Fruit fly (Drosophila melanogaster) whole organism, embryonic: Measurements from ENCODE around the gene Ilp1.

Experiments
- Antp ChIP-seq: fragments of 200-800 bp; sonication (Bioruptor generic); optimal IDR thresholded peaks from 3 replicates; lab custom pipeline; 2016; ENCODE audit warnings: missing biosample characterization, missing genetic modification characterization
- BtbVII ChIP-seq: fragments of 200-800 bp; sonication (Bioruptor generic); optimal IDR thresholded peaks from 3 replicates; lab custom pipeline; 2017; ENCODE audit warnings: missing biosample characterization, mild to moderate bottlenecking, missing genetic modification characterization
- CG10431 ChIP-seq: fragments of 200-800 bp; sonication (Bioruptor generic); optimal IDR thresholded peaks from 3 replicates; lab custom pipeline; 2018; ENCODE audit warnings: missing biosample characterization, mild to moderate bottlenecking, missing genetic modification characterization
- CG10959 ChIP-seq: fragments of 200-800 bp; sonication (Bioruptor generic); IDR thresholded peaks from 2 replicates; pipeline ENCODE4 v1.3.6; 2022; ENCODE audit warnings: missing biosample characterization, missing genetic modification characterization
- CG11093 ChIP-seq: fragments of 200-800 bp; sonication (Bioruptor generic); IDR thresholded peaks from 3 replicates; pipeline ENCODE4 v1.3.6; 2022; ENCODE audit warnings: missing biosample characterization, missing genetic modification characterization
- CG11695 ChIP-seq: fragments of 200-800 bp; sonication (Bioruptor generic); IDR thresholded peaks from 3 replicates; pipeline ENCODE4 v1.3.6; 2022; ENCODE audit warnings: missing biosample characterization, missing genetic modification characterization
- CG12104 ChIP-seq: fragments of 200-800 bp; sonication (Bioruptor generic); optimal IDR thresholded peaks from 3 replicates; lab custom pipeline; 2016; ENCODE audit warnings: missing biosample characterization, missing genetic modification characterization
- CG12769 ChIP-seq: fragments of 200-800 bp; sonication (Bioruptor generic); optimal IDR thresholded peaks from 2 replicates; lab custom pipeline; 2019; ENCODE audit warnings: missing biosample characterization, mild to moderate bottlenecking, missing genetic modification characterization, moderate library complexity
- CG14710 ChIP-seq: fragments of 200-800 bp; sonication (Bioruptor generic); optimal IDR thresholded peaks from 3 replicates; lab custom pipeline; 2019; ENCODE audit warnings: missing biosample characterization, mild to moderate bottlenecking, missing genetic modification characterization, moderate library complexity
- CG15011 ChIP-seq: fragments of 200-800 bp; sonication (Bioruptor generic); optimal IDR thresholded peaks from 3 replicates; lab custom pipeline; 2018; ENCODE audit warnings: missing biosample characterization, mild to moderate bottlenecking, missing genetic modification characterization
- CG15514 ChIP-seq: fragments of 200-800 bp; sonication (Bioruptor generic); optimal IDR thresholded peaks from 3 replicates; lab custom pipeline; 2017; ENCODE audit warnings: missing biosample characterization, missing genetic modification characterization, mild to moderate bottlenecking, moderate library complexity, missing genetic modification reagents
- CG15696 ChIP-seq: fragments of 200-800 bp; sonication (Bioruptor generic); optimal IDR thresholded peaks from 2 replicates; lab custom pipeline; 2019; ENCODE audit warnings: missing biosample characterization, mild to moderate bottlenecking, missing genetic modification characterization, moderate library complexity
- CG17328 ChIP-seq: fragments of 200-800 bp; sonication (Bioruptor generic); IDR thresholded peaks from 2 replicates; pipeline ENCODE4 v1.3.6; 2022; ENCODE audit warnings: missing biosample characterization, missing genetic modification characterization
- CG32772 ChIP-seq: fragments of 200-800 bp; sonication (Bioruptor generic); IDR thresholded peaks from 2 replicates; pipeline ENCODE4 v1.3.6; 2022; ENCODE audit warnings: missing biosample characterization, missing genetic modification characterization
- CG3995 ChIP-seq: fragments of 200-800 bp; sonication (Bioruptor generic); optimal IDR thresholded peaks from 3 replicates; lab custom pipeline; 2016; ENCODE audit warnings: missing biosample characterization, missing genetic modification characterization
- CG4617 ChIP-seq: fragments of 200-800 bp; sonication (Bioruptor generic); optimal IDR thresholded peaks from 3 replicates; lab custom pipeline; 2016; ENCODE audit warnings: missing biosample characterization, missing genetic modification characterization, borderline replicate concordance
- CG6765 ChIP-seq: fragments of 200-800 bp; sonication (Bioruptor generic); optimal IDR thresholded peaks from 3 replicates; lab custom pipeline; 2017; ENCODE audit warnings: missing biosample characterization, mild to moderate bottlenecking, missing genetic modification characterization
- CG7839 ChIP-seq: fragments of 200-800 bp; sonication (Bioruptor generic); optimal IDR thresholded peaks from 3 replicates; lab custom pipeline; 2018; ENCODE audit warnings: missing biosample characterization, mild to moderate bottlenecking, missing genetic modification characterization, moderate library complexity
- Chrac-16 ChIP-seq: fragments of 200-800 bp; sonication (Bioruptor generic); optimal IDR thresholded peaks from 3 replicates; lab custom pipeline; 2016; ENCODE audit warnings: missing biosample characterization, missing genetic modification characterization
- CrebB ChIP-seq: fragments of 200-800 bp; sonication (Bioruptor generic); optimal IDR thresholded peaks from 3 replicates; lab custom pipeline; 2018; ENCODE audit warnings: missing biosample characterization, mild to moderate bottlenecking, missing genetic modification characterization
- Dp ChIP-seq: fragments of 200-800 bp; sonication (Bioruptor generic); optimal IDR thresholded peaks from 2 replicates; lab custom pipeline; 2018; ENCODE audit warnings: missing biosample characterization, mild to moderate bottlenecking, missing genetic modification characterization, moderate library complexity
- H2.0 ChIP-seq: fragments of 200-800 bp; sonication (Bioruptor generic); IDR thresholded peaks from 2 replicates; pipeline ENCODE4 v1.3.6; 2022; ENCODE audit warnings: missing biosample characterization, missing genetic modification characterization
- Hr51 ChIP-seq, 2 experiments: fragments of 200-800 bp; sonication (Bioruptor generic); optimal IDR thresholded peaks; 2 replicates in 1 of 2; 3 replicates in 1 of 2; lab custom pipeline; 2016 to 2018; ENCODE audit warnings: missing biosample characterization in 2 of 2, missing genetic modification characterization in 2 of 2, mild to moderate bottlenecking in 1 of 2, moderate library complexity in 1 of 2
- Lhr ChIP-seq: fragments of 200-800 bp; sonication (Bioruptor generic); optimal IDR thresholded peaks from 3 replicates; lab custom pipeline; 2017; ENCODE audit warnings: mild to moderate bottlenecking, missing biosample characterization, missing genetic modification reagents, missing genetic modification characterization
- NFAT ChIP-seq: fragments of 200-800 bp; sonication (Bioruptor generic); IDR thresholded peaks from 2 replicates; pipeline ENCODE4 v1.3.6; 2022; ENCODE audit warnings: missing biosample characterization, missing genetic modification characterization
- Nf-YA ChIP-seq: fragments of 200-800 bp; sonication (Bioruptor generic); IDR thresholded peaks from 2 replicates; pipeline ENCODE4 v1.3.6; 2022; ENCODE audit warnings: missing biosample characterization, missing genetic modification characterization
- Side ChIP-seq: fragments of 200-800 bp; sonication (Bioruptor generic); optimal IDR thresholded peaks from 2 replicates; lab custom pipeline; 2016; ENCODE audit warnings: missing biosample characterization, missing genetic modification characterization
- Taf1 ChIP-seq: fragments of 200-800 bp; sonication (Bioruptor generic); IDR thresholded peaks from 2 replicates; pipeline ENCODE4 v1.3.6; 2022; ENCODE audit warnings: missing biosample characterization, missing genetic modification characterization
- ash1 ChIP-seq: fragments of 200-800 bp; sonication (Bioruptor generic); optimal IDR thresholded peaks from 2 replicates; lab custom pipeline; 2018; ENCODE audit warnings: missing biosample characterization, mild to moderate bottlenecking, missing genetic modification characterization
- br ChIP-seq: fragments of >200 bp; optimal IDR thresholded peaks from 2 replicates; lab custom pipeline; 2017
- crc ChIP-seq: fragments of 200-800 bp; sonication (Bioruptor generic); optimal IDR thresholded peaks from 2 replicates; lab custom pipeline; 2016; ENCODE audit warnings: missing biosample characterization, missing genetic modification characterization
- cwo ChIP-seq: fragments of 200-800 bp; sonication (Bioruptor generic); optimal IDR thresholded peaks from 3 replicates; lab custom pipeline; 2017; ENCODE audit warnings: missing biosample characterization, missing genetic modification characterization, mild to moderate bottlenecking, moderate library complexity, missing genetic modification reagents
- dan ChIP-seq: fragments of 200-800 bp; sonication (Bioruptor generic); IDR thresholded peaks from 2 replicates; pipeline ENCODE4 v1.3.6; 2022; ENCODE audit warnings: missing biosample characterization, missing genetic modification characterization
- dati ChIP-seq: fragments of 200-800 bp; sonication (Bioruptor generic); IDR thresholded peaks from 2 replicates; pipeline ENCODE4 v1.3.6; 2022; ENCODE audit warnings: missing biosample characterization, missing genetic modification characterization
- dmrt99B ChIP-seq: fragments of 200-800 bp; sonication (Bioruptor generic); optimal IDR thresholded peaks from 2 replicates; lab custom pipeline; 2018; ENCODE audit warnings: missing biosample characterization, mild to moderate bottlenecking, missing genetic modification characterization, moderate library complexity
- dpn ChIP-seq, 2 experiments: fragments of 200-800 bp; sonication (Bioruptor generic); optimal IDR thresholded peaks; 3 replicates each; lab custom pipeline; 2016; ENCODE audit warnings: missing biosample characterization in 2 of 2, missing genetic modification characterization in 2 of 2
- emc ChIP-seq: fragments of 200-800 bp; sonication (Bioruptor generic); optimal IDR thresholded peaks from 2 replicates; lab custom pipeline; 2016; ENCODE audit warnings: missing biosample characterization, missing genetic modification characterization
- exex ChIP-seq: fragments of 200-800 bp; sonication (Bioruptor generic); optimal IDR thresholded peaks from 4 replicates; lab custom pipeline; 2018; ENCODE audit warnings: missing biosample characterization, mild to moderate bottlenecking, missing genetic modification characterization, moderate library complexity
- grau ChIP-seq: fragments of 200-800 bp; optimal IDR thresholded peaks from 3 replicates; lab custom pipeline; 2019; ENCODE audit warnings: missing biosample characterization, mild to moderate bottlenecking, missing genetic modification characterization, moderate library complexity
- knrl ChIP-seq: fragments of 200-800 bp; sonication (Bioruptor generic); IDR thresholded peaks from 3 replicates; pipeline ENCODE4 v1.3.6; 2022; ENCODE audit warnings: missing biosample characterization, missing genetic modification characterization; ENCODE audit not compliant: partially characterized antibody
- lilli ChIP-seq: fragments of 200-800 bp; sonication (Bioruptor generic); optimal IDR thresholded peaks from 3 replicates; lab custom pipeline; 2016; ENCODE audit warnings: missing biosample characterization, missing genetic modification characterization
- lmd ChIP-seq: fragments of 200-800 bp; sonication (Bioruptor generic); IDR thresholded peaks from 2 replicates; pipeline ENCODE4 v1.3.6; 2022; ENCODE audit warnings: missing biosample characterization, missing genetic modification characterization
- mam ChIP-seq: fragments of 200-800 bp; sonication (Bioruptor generic); optimal IDR thresholded peaks from 3 replicates; lab custom pipeline; 2016; ENCODE audit warnings: missing biosample characterization, missing genetic modification characterization
- nerfin-2 ChIP-seq: fragments of 200-800 bp; sonication (Bioruptor generic); IDR thresholded peaks from 2 replicates; pipeline ENCODE4 v1.3.6; 2022; ENCODE audit warnings: missing biosample characterization, missing genetic modification characterization; ENCODE audit not compliant: partially characterized antibody
- onecut ChIP-seq: fragments of 200-800 bp; sonication (Bioruptor generic); IDR thresholded peaks from 2 replicates; pipeline ENCODE4 v1.3.6; 2022; ENCODE audit warnings: missing biosample characterization, missing genetic modification characterization
- otp ChIP-seq: fragments of 200-800 bp; sonication (Bioruptor generic); IDR thresholded peaks from 3 replicates; pipeline ENCODE4, ENCODE4 v1.3.6; 2022; ENCODE audit warnings: missing biosample characterization, missing genetic modification characterization
- pita ChIP-seq: fragments of 200-800 bp; sonication (Bioruptor generic); optimal IDR thresholded peaks from 2 replicates; lab custom pipeline; 2017; ENCODE audit warnings: missing biosample characterization, mild to moderate bottlenecking, missing genetic modification characterization
- sens ChIP-seq: fragments of 200-800 bp; sonication (Bioruptor generic); peaks from one replicate; lab custom pipeline; 2016; ENCODE audit warnings: missing biosample characterization, missing genetic modification characterization
- sima ChIP-seq: fragments of 200-800 bp; sonication (Bioruptor generic); optimal IDR thresholded peaks from 2 replicates; lab custom pipeline; 2016; ENCODE audit warnings: missing biosample characterization, missing genetic modification characterization
- slp2 ChIP-seq: fragments of 200-800 bp; sonication (Bioruptor generic); optimal IDR thresholded peaks from 2 replicates; lab custom pipeline; 2016; ENCODE audit warnings: missing biosample characterization, missing genetic modification characterization
- usp ChIP-seq: fragments of >200 bp; optimal IDR thresholded peaks from 2 replicates; lab custom pipeline; 2017; ENCODE audit warnings: missing biosample characterization, missing genetic modification characterization

Gene Ilp1

dm6 chr3L:9847420-9847977, 49.3 kb downstream of the Ilp1 start (continued):
- TF ChIP-seq Chrac-16 (GFP tag; lab: Kevin White, UChicago) (peak; percentile 37), emc (GFP tag; lab: Kevin White, UChicago) (no peak), otp (GFP tag; lab: Robert Waterston, UW) (peak; percentile 21; the same call in 1 of the 3 replicates), BtbVII (GFP tag; lab: Kevin White, UChicago) (peak; percentile 42), Hr51 (GFP tag; optimal IDR thresholded peaks at IDR 0.05; lab: Kevin White, UChicago) (peak in 1 of 2 experiments; percentile 64), dati (GFP tag; lab: Robert Waterston, UW) (no peak), CG15011 (GFP tag; lab: Kevin White, UChicago) (peak; percentile 13), Dp (GFP tag; lab: Kevin White, UChicago) (no peak), knrl (GFP tag; lab: Robert Waterston, UW) (no peak), lilli (peak; percentile 76), CG15514 (GFP tag; lab: Kevin White, UChicago) (peak; percentile 49), CG3995 (peak; percentile 18), CG11695 (GFP tag; lab: Robert Waterston, UW) (0 out of 3 replicates have a peak, but pooled peaks have one; percentile 8), Side (no peak), sima (GFP tag; lab: Kevin White, UChicago) (no peak), CG12104 (GFP tag; lab: Kevin White, UChicago) (no peak), nerfin-2 (GFP tag; lab: Robert Waterston, UW) (no peak), grau (tag; lab: Kevin White, UChicago) (peak; percentile 65), CG4617 (GFP tag; lab: Kevin White, UChicago) (no peak), onecut (GFP tag; lab: Robert Waterston, UW) (peak; percentile 29; the same call in 1 of the 2 replicates), dan (GFP tag; lab: Robert Waterston, UW) (no peak), CrebB (peak; percentile 36), cwo (GFP tag; lab: Kevin White, UChicago) (peak; percentile 55), ash1 (GFP tag; lab: Kevin White, UChicago) (no peak), CG11093 (GFP tag; lab: Robert Waterston, UW) (0 out of 3 replicates have a peak, but pooled peaks have one; percentile 7), sens (GFP tag; lab: Kevin White, UChicago) (peak; percentile 83), CG14710 (no peak), exex (tag; lab: Kevin White, UChicago) (no peak), CG15696 (tag; lab: Kevin White, UChicago) (no peak), CG32772 (GFP tag; lab: Robert Waterston, UW) (0 out of 2 replicates have a peak, but pooled peaks have one; percentile 18), br (lab: Kevin White, UChicago) (no peak), CG10959 (GFP tag; lab: Robert Waterston, UW) (no peak), CG7839 (peak; percentile 57), dpn (GFP tag; optimal IDR thresholded peaks at IDR 0.05; lab: Kevin White, UChicago) (peak; percentile 48 to 52), CG12769 (tag; lab: Kevin White, UChicago) (peak; percentile 79), Taf1 (GFP tag; lab: Robert Waterston, UW) (no peak), crc (GFP tag; lab: Kevin White, UChicago) (peak; percentile 34), Antp (GFP tag; lab: Kevin White, UChicago) (peak; percentile 22), usp (GFP tag; lab: Kevin White, UChicago) (no peak), Lhr (GFP tag; lab: Kevin White, UChicago) (no peak), dmrt99B (tag; lab: Kevin White, UChicago) (peak; percentile 61), CG10431 (no peak), mam (GFP tag; lab: Kevin White, UChicago) (peak; percentile 67), H2.0 (GFP tag; lab: Robert Waterston, UW) (0 out of 2 replicates have a peak, but pooled peaks have one; percentile 5), lmd (GFP tag; lab: Robert Waterston, UW) (peak; percentile 59; the same call in 1 of the 2 replicates), NFAT (GFP tag; lab: Robert Waterston, UW) (peak; percentile 74), CG17328 (GFP tag; lab: Robert Waterston, UW) (no peak), pita (GFP tag; lab: Kevin White, UChicago) (no peak), Nf-YA (no peak), slp2 (GFP tag; lab: Kevin White, UChicago) (peak; percentile 3), CG6765 (GFP tag; lab: Kevin White, UChicago) (no peak)
